Fruit fly (Drosophila melanogaster): Measurements from ENCODE around the gene mRpL2.

Gene mRpL2

DNA sequence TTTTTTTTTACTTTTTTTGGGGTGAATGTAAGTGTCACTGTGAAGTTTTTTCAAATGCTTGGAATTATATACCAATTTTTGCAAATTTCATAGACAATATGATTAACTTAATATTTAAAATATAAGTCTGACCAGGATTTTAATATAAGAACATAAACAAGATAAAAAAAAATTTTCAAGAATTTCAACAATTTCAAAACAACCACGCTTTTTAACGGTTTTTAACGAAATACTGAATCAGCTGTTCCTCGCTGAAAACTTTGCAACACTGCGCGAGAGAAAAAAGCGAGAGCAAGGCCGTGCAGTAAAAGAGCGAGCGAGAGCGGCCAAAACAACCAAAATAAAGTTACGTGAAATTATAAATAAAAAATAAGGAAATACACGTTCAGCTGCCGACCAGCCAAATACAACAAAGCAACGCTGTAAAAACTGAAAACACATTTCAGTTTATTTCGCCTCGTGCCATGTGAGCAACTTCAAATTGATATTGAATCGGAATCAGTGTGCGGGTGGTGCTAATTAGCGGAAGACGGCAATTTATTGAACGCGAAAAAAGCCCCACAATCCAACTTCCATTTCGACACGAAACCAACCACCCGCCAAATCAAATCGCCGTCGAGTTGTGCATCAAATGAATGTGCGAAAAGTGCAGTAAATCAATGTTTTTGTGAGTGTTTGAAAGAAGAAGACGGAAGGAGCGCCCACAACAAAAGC lies 24.3 kb upstream of the mRpL2 start, which contains the start of the genes CG46439, Iyd and CG33947 (continued):
- TF ChIP-seq zfh2 (GFP tag; optimal IDR thresholded peaks at IDR 0.05) (peak; percentile 22), CG2678 (tag; optimal IDR thresholded peaks at IDR 0.05) (no peak), disco-r (GFP tag; optimal IDR thresholded peaks at IDR 0.05) (no peak), sr (GFP tag; IDR thresholded peaks at IDR 0.05) (no peak), ssp (GFP tag; IDR thresholded peaks at IDR 0.05) (no peak), twi (tag; optimal IDR thresholded peaks at IDR 0.05) (no peak), CG11723 (GFP tag; optimal IDR thresholded peaks at IDR 0.05) (no peak), CG7357 (GFP tag; IDR thresholded peaks at IDR 0.05) (no peak), CG12299 (tag; optimal IDR thresholded peaks at IDR 0.05) (no peak), gro (GFP tag; optimal IDR thresholded peaks at IDR 0.05) (no peak), CG17802 (tag; optimal IDR thresholded peaks at IDR 0.05) (no peak), fd64A (GFP tag; optimal IDR thresholded peaks at IDR 0.05) (no peak), Max (GFP tag; optimal IDR thresholded peaks at IDR 0.05) (no peak), pzg (GFP tag; optimal IDR thresholded peaks at IDR 0.05) (peak; percentile 37), insv (GFP tag; optimal IDR thresholded peaks at IDR 0.05) (no peak), hth (optimal IDR thresholded peaks at IDR 0.05) (no peak), Myb (GFP tag; optimal IDR thresholded peaks at IDR 0.05) (peak; percentile 93), hbn (GFP tag; IDR thresholded peaks at IDR 0.05; ENCODE audit: partially characterized antibody) (peak; percentile 44; the same call in 1 of the 2 replicates), gsb (GFP tag; IDR thresholded peaks at IDR 0.05) (no peak), CG11398 (GFP tag; optimal IDR thresholded peaks at IDR 0.05) (no peak), CG11560 (tag; IDR thresholded peaks at IDR 0.05) (no peak), ken (GFP tag; IDR thresholded peaks at IDR 0.05) (0 out of 3 replicates have a peak, but pooled peaks have one; percentile 19), CG11504 (tag; optimal IDR thresholded peaks at IDR 0.05) (peak; percentile 18), Vsx1 (GFP tag; optimal IDR thresholded peaks at IDR 0.05) (peak; percentile 85), nom (GFP tag; optimal IDR thresholded peaks at IDR 0.05) (peak; percentile 95), shn (GFP tag; optimal IDR thresholded peaks at IDR 0.05) (no peak), CG5180 (GFP tag; optimal IDR thresholded peaks at IDR 0.05) (no peak), PHDP (tag; optimal IDR thresholded peaks at IDR 0.05) (peak; percentile 12), Hmx (GFP tag; optimal IDR thresholded peaks at IDR 0.05) (no peak), Sox100B (GFP tag; optimal IDR thresholded peaks at IDR 0.05) (no peak), CG7839 (tag; optimal IDR thresholded peaks at IDR 0.05) (no peak), CG3847 (GFP tag; IDR thresholded peaks at IDR 0.05) (no peak), cg (GFP tag; optimal IDR thresholded peaks at IDR 0.05) (no peak), CG43689 (GFP tag; IDR thresholded peaks at IDR 0.05) (no peak), wor (GFP tag; IDR thresholded peaks at IDR 0.05) (no peak), nerfin-1 (tag; optimal IDR thresholded peaks at IDR 0.05) (no peak), ERR (GFP tag; optimal IDR thresholded peaks at IDR 0.05) (no peak), ci (GFP tag; IDR thresholded peaks at IDR 0.05) (peak; percentile 4; the same call in 1 of the 3 replicates), Dll (GFP tag; IDR thresholded peaks at IDR 0.05; ENCODE audit: partially characterized antibody) (no peak), h (optimal IDR thresholded peaks at IDR 0.05) (no peak), Usf (GFP tag; optimal IDR thresholded peaks at IDR 0.05) (no peak), CG10274 (GFP tag; optimal IDR thresholded peaks at IDR 0.05) (no peak), lilli (GFP tag; optimal IDR thresholded peaks at IDR 0.05) (no peak), CG8359 (GFP tag; optimal IDR thresholded peaks at IDR 0.05; ENCODE audit: borderline replicate concordance) (no peak), NC2α (GFP tag; optimal IDR thresholded peaks at IDR 0.05) (no peak), CG13624 (GFP tag; optimal IDR thresholded peaks at IDR 0.05) (no peak), Mad (GFP tag; optimal IDR thresholded peaks at IDR 0.05) (no peak), pb (GFP tag; optimal IDR thresholded peaks at IDR 0.05) (no peak), CG8290 (GFP tag; optimal IDR thresholded peaks at IDR 0.05) (no peak), CG8290 (tag; optimal IDR thresholded peaks at IDR 0.05) (no peak), tx (GFP tag; optimal IDR thresholded peaks at IDR 0.05) (no peak)

All from whole organism, embryonic.